Worm (Caenorhabditis elegans): ENCODE measurements around the gene str-150.

Gene str-150

DNA sequence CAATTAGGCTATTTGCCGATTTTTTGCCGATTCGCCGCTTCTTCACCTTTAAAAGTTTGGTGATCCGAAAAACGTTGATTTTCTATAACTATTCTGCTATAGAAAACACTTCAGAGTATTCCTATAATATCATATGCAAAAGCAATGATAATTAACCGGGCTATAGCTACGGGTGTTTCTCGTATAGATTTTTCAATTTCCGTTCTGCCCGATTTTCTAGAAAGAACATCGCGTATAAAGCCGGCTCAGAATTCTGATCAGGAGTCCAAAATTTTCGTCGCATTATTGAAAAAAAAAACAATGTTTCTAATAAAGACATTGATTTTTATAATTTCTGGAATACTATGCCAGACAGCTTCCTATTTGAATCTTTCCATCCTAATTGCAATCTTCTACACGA lies 32.4 kb upstream of the str-150 start, which contains the start of gene srbc-65:
Gene srbc-65 (plus strand): TSS at position 301 of the 400 bp plus-strand sequence.
- TF ChIP-seq ama-1 (optimal IDR thresholded peaks at IDR 0.05) (no peak), hmg-4 (GFP tag; optimal IDR thresholded peaks at IDR 0.05) (no peak), B0310.2 (tag; optimal IDR thresholded peaks at IDR 0.05) (no peak), tra-4 (tag; optimal IDR thresholded peaks at IDR 0.05) (no peak), ceh-13 (GFP tag; optimal IDR thresholded peaks at IDR 0.05) (no peak), tbx-37 (GFP tag; conservative IDR thresholded peaks at IDR 0.05) (no peak), aly-1 (tag; optimal IDR thresholded peaks at IDR 0.05) (no peak), hmbx-1 (tag; optimal IDR thresholded peaks at IDR 0.05) (no peak), sea-1 (GFP tag; conservative IDR thresholded peaks at IDR 0.05) (no peak), tbx-11 (GFP tag; IDR thresholded peaks at IDR 0.05) (no peak), F13C5.2 (tag; optimal IDR thresholded peaks at IDR 0.05) (no peak), scrt-1 (GFP tag; IDR thresholded peaks at IDR 0.05) (no peak), flt-1 (GFP tag; IDR thresholded peaks at IDR 0.05) (no peak), ets-7 (tag; optimal IDR thresholded peaks at IDR 0.05) (no peak), ceh-36 (tag; optimal IDR thresholded peaks at IDR 0.05) (no peak), hnd-1 (tag; optimal IDR thresholded peaks at IDR 0.05) (no peak), pes-1 (GFP tag; IDR thresholded peaks at IDR 0.05) (no peak)

DNA sequence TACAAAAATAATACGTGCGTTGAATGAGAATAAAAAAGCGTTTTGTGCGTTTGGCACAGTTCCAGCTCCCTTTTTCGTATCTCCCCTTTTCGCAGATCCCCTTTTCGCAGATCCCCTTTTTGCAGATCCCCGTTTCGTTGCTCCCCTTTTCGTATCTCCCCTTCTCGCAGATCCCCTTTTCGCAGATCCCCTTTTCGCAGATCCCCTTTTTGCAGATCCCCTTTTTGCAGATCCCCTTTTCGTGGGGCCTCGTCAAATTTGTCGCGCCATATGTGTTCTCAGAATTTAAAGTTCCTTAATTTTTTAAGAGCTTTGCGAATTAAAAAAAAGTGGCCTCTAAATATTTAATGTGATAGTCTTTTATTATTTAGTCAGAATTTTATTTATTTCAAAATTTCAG lies 30.1 kb upstream of the str-150 start, which contains the start of gene Y32B12B.4:
Gene Y32B12B.4 (plus strand): TSS at position 399 of the 400 bp plus-strand sequence.
- TF ChIP-seq aly-1 (tag; optimal IDR thresholded peaks at IDR 0.05) (peak; percentile 16), ama-1 (optimal IDR thresholded peaks at IDR 0.05) (no peak), tra-4 (tag; optimal IDR thresholded peaks at IDR 0.05) (no peak), flt-1 (GFP tag; IDR thresholded peaks at IDR 0.05) (no peak), scrt-1 (GFP tag; IDR thresholded peaks at IDR 0.05) (peak; percentile 82), ceh-36 (tag; optimal IDR thresholded peaks at IDR 0.05) (no peak), F13C5.2 (tag; optimal IDR thresholded peaks at IDR 0.05) (no peak), hnd-1 (tag; optimal IDR thresholded peaks at IDR 0.05) (peak; percentile 13), B0310.2 (tag; optimal IDR thresholded peaks at IDR 0.05) (peak; percentile 5), pes-1 (GFP tag; IDR thresholded peaks at IDR 0.05) (peak; percentile 92), tbx-37 (GFP tag; conservative IDR thresholded peaks at IDR 0.05) (peak; percentile 79), ceh-13 (GFP tag; optimal IDR thresholded peaks at IDR 0.05) (peak; percentile 41), hmg-4 (GFP tag; optimal IDR thresholded peaks at IDR 0.05) (peak; percentile 49), hmbx-1 (tag; optimal IDR thresholded peaks at IDR 0.05) (no peak), ets-7 (tag; optimal IDR thresholded peaks at IDR 0.05) (peak; percentile 2), sea-1 (GFP tag; conservative IDR thresholded peaks at IDR 0.05) (peak; percentile 54; the same call in 1 of the 2 replicates), tbx-11 (GFP tag; IDR thresholded peaks at IDR 0.05) (peak; percentile 74)

DNA sequence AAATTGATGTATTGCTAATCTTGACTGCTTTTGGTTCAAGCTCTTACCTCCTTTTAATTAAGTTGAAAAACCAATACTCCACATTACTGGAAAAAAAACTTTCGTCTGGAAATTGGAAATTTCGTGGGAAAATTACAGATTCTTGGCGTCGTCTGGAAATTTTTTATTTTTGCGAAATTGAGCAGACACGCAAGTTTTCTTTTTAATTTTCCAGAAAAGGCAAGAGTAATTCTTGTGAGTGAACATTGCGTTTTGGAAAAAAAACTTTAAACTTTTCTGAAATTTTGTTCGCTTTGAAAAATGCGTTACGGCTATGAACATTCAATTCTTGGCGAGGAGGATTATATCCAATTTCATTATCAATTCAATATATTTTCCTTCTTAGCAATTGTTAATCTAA lies 17.4 kb upstream of the str-150 start, which contains the start of gene sru-45:
Gene sru-45 (plus strand): TSS at position 301 of the 400 bp plus-strand sequence.
- no peak for TF ChIP-seq ets-7 (tag; optimal IDR thresholded peaks at IDR 0.05)
- no peak for TF ChIP-seq tbx-37 (GFP tag; conservative IDR thresholded peaks at IDR 0.05)
- no peak for TF ChIP-seq ama-1 (optimal IDR thresholded peaks at IDR 0.05)
- no peak for TF ChIP-seq ceh-36 (tag; optimal IDR thresholded peaks at IDR 0.05)
- TF ChIP-seq tbx-11 (GFP tag; IDR thresholded peaks at IDR 0.05): no peak
- no peak for TF ChIP-seq flt-1 (GFP tag; IDR thresholded peaks at IDR 0.05)
- no peak for TF ChIP-seq aly-1 (tag; optimal IDR thresholded peaks at IDR 0.05)
- TF ChIP-seq sea-1 (GFP tag; conservative IDR thresholded peaks at IDR 0.05): no peak
- no peak for TF ChIP-seq tra-4 (tag; optimal IDR thresholded peaks at IDR 0.05)
- no peak for TF ChIP-seq hmg-4 (GFP tag; optimal IDR thresholded peaks at IDR 0.05)
- TF ChIP-seq hmbx-1 (tag; optimal IDR thresholded peaks at IDR 0.05): no peak
- no peak for TF ChIP-seq pes-1 (GFP tag; IDR thresholded peaks at IDR 0.05)
- TF ChIP-seq hnd-1 (tag; optimal IDR thresholded peaks at IDR 0.05): no peak
- TF ChIP-seq scrt-1 (GFP tag; IDR thresholded peaks at IDR 0.05): no peak
- no peak for TF ChIP-seq B0310.2 (tag; optimal IDR thresholded peaks at IDR 0.05)
- TF ChIP-seq ceh-13 (GFP tag; optimal IDR thresholded peaks at IDR 0.05): no peak
- TF ChIP-seq F13C5.2 (tag; optimal IDR thresholded peaks at IDR 0.05): no peak

DNA sequence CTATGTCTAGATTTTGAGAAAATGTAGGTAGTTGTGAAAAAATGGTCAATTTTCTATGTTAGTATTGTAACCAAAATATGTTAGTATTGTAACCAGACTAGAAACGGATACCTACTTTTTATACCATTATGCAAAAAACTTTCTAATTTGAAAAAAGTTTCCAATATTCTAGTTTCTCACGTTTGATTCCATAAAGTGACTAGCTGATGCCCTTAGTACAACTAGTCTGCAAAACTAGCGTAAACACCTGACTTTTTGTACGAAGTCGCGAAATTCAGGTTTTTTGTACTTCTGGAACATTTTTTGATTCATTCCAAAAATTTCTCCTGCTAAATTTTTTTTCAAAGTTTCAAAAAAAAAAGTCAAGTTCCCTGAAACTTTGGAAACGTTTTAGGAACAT lies 15.0 kb upstream of the str-150 start:
- TF ChIP-seq tbx-37 (GFP tag; conservative IDR thresholded peaks at IDR 0.05) (no peak), sea-1 (GFP tag; conservative IDR thresholded peaks at IDR 0.05) (no peak), hmg-4 (GFP tag; optimal IDR thresholded peaks at IDR 0.05) (no peak), ceh-36 (tag; optimal IDR thresholded peaks at IDR 0.05) (no peak), flt-1 (GFP tag; IDR thresholded peaks at IDR 0.05) (no peak), hmbx-1 (tag; optimal IDR thresholded peaks at IDR 0.05) (no peak), B0310.2 (tag; optimal IDR thresholded peaks at IDR 0.05) (no peak), scrt-1 (GFP tag; IDR thresholded peaks at IDR 0.05) (no peak), ceh-13 (GFP tag; optimal IDR thresholded peaks at IDR 0.05) (no peak), ets-7 (tag; optimal IDR thresholded peaks at IDR 0.05) (no peak), ama-1 (optimal IDR thresholded peaks at IDR 0.05) (no peak), tra-4 (tag; optimal IDR thresholded peaks at IDR 0.05) (no peak)

DNA sequence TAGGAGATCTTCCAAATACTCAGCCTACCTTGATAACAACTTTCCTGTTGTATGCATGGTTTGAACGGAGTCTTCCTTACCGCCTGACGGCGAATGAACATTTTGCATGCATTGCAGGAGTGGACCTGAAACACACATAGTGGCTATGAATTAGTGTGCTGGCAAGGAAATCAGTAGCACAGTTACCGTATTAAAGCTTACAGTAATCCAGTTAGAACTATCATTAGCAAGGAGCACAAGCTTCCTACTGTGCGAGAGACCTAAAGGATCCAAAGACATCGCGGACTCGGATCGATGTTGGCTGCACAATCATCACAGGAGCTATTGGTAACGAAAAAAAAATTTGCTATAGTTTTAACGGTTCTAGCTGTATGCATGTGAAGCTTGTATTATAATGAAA lies 12.4 kb upstream of the str-150 start, which contains the start of gene nhr-233:
Gene nhr-233 (minus strand): TSS at position 101 of the 400 bp plus-strand sequence.
- no peak for TF ChIP-seq flt-1 (GFP tag; IDR thresholded peaks at IDR 0.05)
- TF ChIP-seq tbx-37 (GFP tag; conservative IDR thresholded peaks at IDR 0.05): no peak

DNA sequence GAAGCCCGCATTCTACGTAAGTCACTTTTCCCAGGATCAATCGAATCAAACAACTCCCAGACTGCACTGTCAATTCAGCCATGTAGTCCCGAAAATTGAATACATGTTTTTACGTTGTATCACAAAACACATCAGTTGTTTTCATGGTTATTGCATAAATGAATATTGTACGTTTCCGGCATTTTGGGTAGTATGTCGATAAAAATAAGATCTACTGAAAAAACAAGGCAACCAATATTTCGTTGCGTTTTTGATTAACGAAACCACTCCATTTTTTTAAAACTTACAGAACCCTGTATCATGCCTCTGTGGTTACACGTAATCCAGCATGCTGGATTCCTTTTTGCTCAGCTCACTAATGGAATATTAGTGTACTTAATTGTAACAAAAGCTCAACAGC lies 9.9 kb upstream of the str-150 start, which contains the start of gene str-149:
Gene str-149 (plus strand): TSS at position 301 of the 400 bp plus-strand sequence.
- TF ChIP-seq ama-1 (optimal IDR thresholded peaks at IDR 0.05): no peak
- no peak for TF ChIP-seq flt-1 (GFP tag; IDR thresholded peaks at IDR 0.05)
- TF ChIP-seq F13C5.2 (tag; optimal IDR thresholded peaks at IDR 0.05): no peak
- no peak for TF ChIP-seq sea-1 (GFP tag; conservative IDR thresholded peaks at IDR 0.05)
- TF ChIP-seq aly-1 (tag; optimal IDR thresholded peaks at IDR 0.05): no peak
- TF ChIP-seq hnd-1 (tag; optimal IDR thresholded peaks at IDR 0.05): no peak
- TF ChIP-seq hmg-4 (GFP tag; optimal IDR thresholded peaks at IDR 0.05): no peak
- no peak for TF ChIP-seq hmbx-1 (tag; optimal IDR thresholded peaks at IDR 0.05)

DNA sequence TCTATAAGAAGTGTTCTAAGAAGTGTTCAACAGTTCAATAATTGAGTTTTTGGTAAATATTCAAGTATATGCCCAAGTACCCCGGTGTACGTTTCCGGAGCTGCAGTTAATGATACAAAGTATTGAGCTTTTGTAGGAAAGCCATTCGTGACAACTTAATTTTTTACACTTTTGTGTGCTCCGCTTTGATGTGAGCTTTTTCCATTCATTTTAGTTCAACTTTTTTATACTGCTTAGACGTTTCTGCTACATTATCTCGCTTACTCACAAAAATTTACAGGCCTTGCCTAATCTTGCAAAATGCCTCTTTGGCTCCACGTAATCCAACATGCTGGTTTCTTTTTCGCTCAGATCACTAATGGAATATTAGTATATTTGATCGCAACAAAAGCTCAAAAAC lies 7.2 kb upstream of the str-150 start, which contains the start of gene str-151:
Gene str-151 (plus strand): TSS at position 301 of the 400 bp plus-strand sequence.
- no peak for TF ChIP-seq ama-1 (optimal IDR thresholded peaks at IDR 0.05)
- no peak for TF ChIP-seq ceh-36 (tag; optimal IDR thresholded peaks at IDR 0.05)
- no peak for TF ChIP-seq ceh-13 (GFP tag; optimal IDR thresholded peaks at IDR 0.05)
- no peak for TF ChIP-seq ets-7 (tag; optimal IDR thresholded peaks at IDR 0.05)
- no peak for TF ChIP-seq tra-4 (tag; optimal IDR thresholded peaks at IDR 0.05)
- TF ChIP-seq B0310.2 (tag; optimal IDR thresholded peaks at IDR 0.05): no peak
- no peak for TF ChIP-seq hnd-1 (tag; optimal IDR thresholded peaks at IDR 0.05)
- TF ChIP-seq aly-1 (tag; optimal IDR thresholded peaks at IDR 0.05): no peak
- TF ChIP-seq hmbx-1 (tag; optimal IDR thresholded peaks at IDR 0.05): no peak
- TF ChIP-seq tbx-37 (GFP tag; conservative IDR thresholded peaks at IDR 0.05): no peak
- TF ChIP-seq F13C5.2 (tag; optimal IDR thresholded peaks at IDR 0.05): no peak
- TF ChIP-seq pes-1 (GFP tag; IDR thresholded peaks at IDR 0.05): no peak
- no peak for TF ChIP-seq hmg-4 (GFP tag; optimal IDR thresholded peaks at IDR 0.05)
- no peak for TF ChIP-seq tbx-11 (GFP tag; IDR thresholded peaks at IDR 0.05)
- TF ChIP-seq scrt-1 (GFP tag; IDR thresholded peaks at IDR 0.05): no peak
- no peak for TF ChIP-seq sea-1 (GFP tag; conservative IDR thresholded peaks at IDR 0.05)
